Worm (Caenorhabditis elegans) whole organism, dauer: ENCODE measurements around the gene Y46G5A.28.

Source experiments
- unc-62 ChIP-seq: sonication (generic microtip); optimal IDR thresholded peaks from 2 replicates; lab custom pipeline; 2017; ENCODE audit warnings: missing biosample characterization, missing genetic modification reagents, missing genetic modification characterization

Y46G5A.28 gene

DNA sequence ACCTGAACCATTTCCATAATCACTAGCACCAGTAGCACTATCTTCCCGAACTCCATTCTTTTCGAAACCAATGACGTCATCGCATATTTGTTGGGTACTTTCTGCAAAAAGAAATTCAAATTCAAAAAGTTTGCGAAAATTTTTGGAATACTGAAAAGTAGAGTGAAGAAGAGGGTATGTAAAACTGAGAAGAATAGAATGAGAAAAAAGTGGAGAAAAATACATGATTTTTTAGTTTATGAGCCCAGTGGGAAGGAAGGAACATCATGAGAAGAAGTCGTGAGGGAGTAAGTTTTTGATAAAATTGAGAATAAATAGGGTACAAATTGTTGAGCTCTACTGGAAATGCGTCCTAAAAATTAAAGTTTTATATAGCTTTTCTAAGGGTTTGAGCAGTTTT is 10.2 kb upstream of the Y46G5A.28 start, which contains the start of gene lgc-35:
Gene lgc-35 (minus strand): TSS at position 101 of the 400 bp plus-strand sequence.
- TF ChIP-seq unc-62 (GFP tag; lab: Kevin White, UChicago) = no peak

DNA sequence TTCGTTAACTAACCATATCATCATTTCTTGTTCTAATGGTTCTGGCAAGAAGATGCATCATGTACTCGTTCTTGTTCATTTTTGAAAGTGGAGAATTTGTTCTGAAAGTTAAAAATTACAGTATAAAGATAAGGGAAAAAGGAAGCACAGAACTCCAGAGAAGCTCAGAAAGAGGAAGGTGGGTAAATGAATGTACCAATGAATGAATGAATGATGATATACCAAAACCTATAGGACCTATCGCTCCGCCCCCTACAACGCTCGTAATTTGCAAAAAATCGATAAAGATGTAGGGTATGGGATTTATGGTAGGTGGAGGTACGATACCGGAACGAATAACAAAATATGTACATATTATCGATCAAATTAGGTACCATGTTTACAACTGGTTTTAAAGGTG is 2.5 kb upstream of the Y46G5A.28 start, which contains the start of gene pes-10:
Gene pes-10 (minus strand): TSS at position 101 of the 400 bp plus-strand sequence.
- no peak for TF ChIP-seq unc-62 (GFP tag; lab: Kevin White, UChicago)

DNA sequence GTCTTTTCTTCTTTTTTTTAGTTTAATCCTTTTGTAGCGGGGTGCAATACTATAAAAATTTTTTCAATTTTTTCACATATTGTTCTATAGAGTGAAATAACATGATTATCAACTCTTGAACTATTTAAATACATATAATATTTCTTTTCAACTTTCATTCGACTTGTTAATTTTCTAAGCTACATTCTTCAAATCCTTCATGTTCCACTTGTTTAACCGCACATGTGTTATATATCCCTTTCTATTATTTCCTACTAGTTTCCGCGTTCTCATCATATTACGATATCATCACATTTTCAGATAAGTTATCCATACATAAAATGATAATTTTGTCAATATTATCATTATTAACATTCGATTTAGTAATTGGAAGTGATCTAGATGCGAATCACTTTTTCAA is 5.7 kb downstream of the Y46G5A.28 start, which contains the start of gene Y46G5A.29:
Gene Y46G5A.29 (plus strand): TSS at position 301 of the 400 bp plus-strand sequence.
- TF ChIP-seq unc-62 (GFP tag; lab: Kevin White, UChicago) = no peak

DNA sequence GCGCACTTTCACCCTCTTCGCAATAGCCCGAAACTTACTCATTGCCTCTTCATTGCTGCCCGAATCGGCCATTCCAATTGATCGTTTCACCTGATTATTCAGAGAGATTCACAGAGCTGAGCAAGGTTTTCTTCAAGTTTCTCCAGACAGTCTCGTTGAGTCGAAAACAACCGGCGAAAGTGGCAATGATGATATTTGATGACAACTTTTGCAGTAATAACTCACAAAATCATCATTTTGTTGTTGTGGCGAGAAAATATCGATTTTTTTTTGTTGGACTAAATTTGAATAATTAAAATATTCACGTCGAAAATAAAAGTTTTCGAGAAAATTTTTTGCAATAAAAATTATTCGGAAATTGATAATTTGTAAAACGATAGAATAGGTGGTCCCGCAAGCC is 15.4 kb downstream of the Y46G5A.28 start, which contains the start of gene snf-5:
Gene snf-5 (minus strand): TSS at position 182 of the 400 bp plus-strand sequence.
- no peak for TF ChIP-seq unc-62 (GFP tag; lab: Kevin White, UChicago)

DNA sequence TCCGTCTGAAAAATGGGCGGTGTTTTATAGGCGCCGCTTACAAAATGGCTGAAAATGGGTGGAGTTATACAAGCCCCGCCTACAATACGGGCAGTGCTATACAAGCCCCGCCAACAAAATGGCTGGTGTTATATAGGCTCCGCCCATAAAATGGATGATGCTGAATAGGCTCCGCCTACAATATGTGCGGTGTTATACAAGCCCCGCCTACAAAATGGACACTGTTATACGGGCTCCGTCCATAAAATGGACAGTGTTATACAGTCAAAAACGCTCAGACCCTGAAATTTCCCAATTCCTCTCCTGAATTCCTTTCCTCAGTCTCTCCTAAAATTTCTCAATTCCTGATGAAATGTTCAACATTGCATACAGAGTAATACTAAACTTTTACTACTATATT is 15.8 kb downstream of the Y46G5A.28 start:
- TF ChIP-seq unc-62 (GFP tag; lab: Kevin White, UChicago) = no peak

DNA sequence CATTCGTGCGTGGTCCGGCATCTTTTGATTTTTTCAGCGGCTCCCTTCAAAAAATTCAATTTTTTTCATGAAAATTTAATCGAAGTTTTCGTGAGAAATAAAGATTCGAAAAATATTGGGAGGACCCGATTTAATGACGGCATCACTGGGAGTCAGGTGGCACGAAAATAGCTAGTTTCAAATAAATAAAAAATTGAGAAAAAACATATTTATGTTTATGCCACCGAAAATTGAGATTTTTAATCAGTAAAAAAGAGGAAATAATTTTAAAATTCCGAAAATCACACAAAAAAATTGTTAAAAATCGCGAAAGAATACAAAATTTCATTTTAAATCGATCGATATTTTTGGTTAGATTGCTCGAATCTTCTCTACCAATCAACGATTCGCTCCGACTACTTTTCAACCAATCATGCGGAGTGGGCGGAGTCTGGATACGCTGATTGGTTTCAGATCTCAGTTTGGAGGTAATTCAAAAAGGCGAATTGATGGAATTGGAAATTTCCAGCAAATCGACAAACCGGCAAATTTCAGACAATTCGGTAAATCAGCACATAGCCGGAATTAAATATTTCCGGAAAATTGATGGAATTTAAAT is 27.9 kb downstream of the Y46G5A.28 start, which contains the start of gene gsy-1:
Gene gsy-1 (minus strand): TSS at position 51 of the 598 bp plus-strand sequence.
- TF ChIP-seq unc-62 (GFP tag; lab: Kevin White, UChicago) = no peak

DNA sequence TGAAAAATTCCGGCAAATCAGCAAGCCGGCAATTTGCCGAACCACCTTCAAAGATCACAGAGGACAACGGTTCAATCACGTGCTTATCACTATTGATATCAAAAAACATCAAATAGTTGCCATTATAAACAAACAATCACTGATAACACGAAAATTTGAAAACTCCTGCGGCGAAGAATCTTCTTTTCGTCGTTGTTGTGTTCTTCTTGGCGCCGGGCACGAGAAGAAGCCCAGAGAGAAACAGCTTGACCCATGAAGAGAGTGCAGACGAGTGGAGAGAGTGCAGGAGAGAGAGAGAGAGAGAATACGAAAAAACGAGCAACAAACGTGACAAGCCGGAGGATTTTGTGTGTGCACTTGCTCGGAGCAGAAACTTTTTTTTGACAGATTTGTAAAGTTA is 28.5 kb downstream of the Y46G5A.28 start:
- no peak for TF ChIP-seq unc-62 (GFP tag; lab: Kevin White, UChicago)

DNA sequence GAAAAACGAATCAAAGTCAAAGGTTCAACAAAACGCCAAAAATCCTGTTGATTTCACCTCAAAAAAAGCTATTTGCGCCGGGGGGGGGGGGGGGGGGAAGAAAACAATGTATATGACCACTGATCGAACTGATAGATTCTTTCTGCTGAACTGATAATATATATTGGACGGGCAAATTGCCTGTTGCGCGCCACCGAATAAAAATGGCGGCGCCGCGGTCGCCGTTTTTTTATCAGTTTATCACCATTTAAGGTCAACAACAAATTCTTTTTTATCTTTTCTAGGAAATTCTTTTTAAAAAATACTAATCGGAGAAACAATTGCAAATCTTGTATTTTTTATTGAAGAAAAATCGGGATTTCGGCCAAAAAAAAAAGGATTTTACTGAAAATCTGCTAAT is 29.5 kb downstream of the Y46G5A.28 start:
- TF ChIP-seq unc-62 (GFP tag; lab: Kevin White, UChicago) = no peak

DNA sequence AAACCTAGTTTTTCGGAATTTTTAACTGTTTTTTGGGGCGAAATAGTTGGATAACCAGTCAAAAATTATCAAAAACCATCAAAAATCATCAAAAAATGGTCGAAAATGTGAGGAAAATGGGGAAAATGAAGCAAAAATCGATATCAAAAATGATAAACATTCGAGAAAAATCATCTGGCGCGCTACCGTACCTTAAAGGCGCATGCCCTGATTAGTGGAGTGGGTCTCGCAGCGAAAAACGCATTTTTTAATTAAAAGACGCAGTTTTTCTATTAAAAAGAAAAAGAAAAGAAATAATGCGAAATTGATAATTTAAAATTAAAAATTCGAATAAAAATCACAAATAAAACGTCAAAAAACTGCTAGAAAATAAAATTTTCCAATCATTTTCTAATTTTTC is 30.2 kb downstream of the Y46G5A.28 start, which contains the start of gene F35C5.1:
Gene F35C5.1 (plus strand): TSS at position 399 of the 400 bp plus-strand sequence.
- TF ChIP-seq unc-62 (GFP tag; lab: Kevin White, UChicago) = no peak

DNA sequence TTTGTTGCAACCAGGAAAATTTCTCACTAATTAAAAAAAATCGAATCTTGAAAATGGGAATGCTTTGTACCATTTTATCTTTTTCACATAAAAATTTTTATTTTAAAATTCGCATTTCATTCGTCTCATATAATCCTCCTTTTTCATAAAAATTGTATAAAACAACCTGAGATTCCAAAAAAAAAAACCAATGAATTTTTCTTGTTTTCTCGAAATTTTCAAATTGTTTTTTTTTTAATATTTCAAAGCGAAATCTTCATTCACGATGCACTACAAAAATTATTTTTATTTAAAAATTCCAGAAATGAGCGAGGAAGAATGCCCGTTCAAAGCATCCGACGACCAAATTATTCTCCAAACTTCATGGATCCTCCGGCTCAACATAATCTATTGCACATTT is 34.7 kb downstream of the Y46G5A.28 start, which contains the start of gene sra-14:
Gene sra-14 (plus strand): TSS at position 301 of the 400 bp plus-strand sequence.
- no peak for TF ChIP-seq unc-62 (GFP tag; lab: Kevin White, UChicago)

DNA sequence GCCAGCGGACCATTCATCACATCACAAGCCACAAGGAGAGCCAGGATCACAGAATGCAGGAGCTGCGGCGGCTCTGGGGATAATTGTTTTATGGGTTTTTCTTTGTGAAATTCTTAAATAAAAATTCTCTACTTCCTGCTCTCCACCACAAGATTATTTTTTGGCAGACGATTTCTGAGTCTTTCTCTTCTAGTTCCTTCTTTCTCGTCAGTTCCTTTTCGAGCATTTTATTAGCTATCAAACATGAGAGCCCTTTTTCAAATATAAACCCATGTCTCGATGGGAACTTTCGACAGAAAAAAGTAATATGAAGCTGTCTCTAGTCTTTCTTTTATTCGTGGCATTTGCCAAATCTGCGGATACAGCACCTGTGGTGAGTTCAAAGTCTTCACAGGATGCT is 38.2 kb downstream of the Y46G5A.28 start, which contains the start of gene F35C5.3:
Gene F35C5.3 (plus strand): TSS at position 301 of the 400 bp plus-strand sequence.
- no peak for TF ChIP-seq unc-62 (GFP tag; lab: Kevin White, UChicago)

DNA sequence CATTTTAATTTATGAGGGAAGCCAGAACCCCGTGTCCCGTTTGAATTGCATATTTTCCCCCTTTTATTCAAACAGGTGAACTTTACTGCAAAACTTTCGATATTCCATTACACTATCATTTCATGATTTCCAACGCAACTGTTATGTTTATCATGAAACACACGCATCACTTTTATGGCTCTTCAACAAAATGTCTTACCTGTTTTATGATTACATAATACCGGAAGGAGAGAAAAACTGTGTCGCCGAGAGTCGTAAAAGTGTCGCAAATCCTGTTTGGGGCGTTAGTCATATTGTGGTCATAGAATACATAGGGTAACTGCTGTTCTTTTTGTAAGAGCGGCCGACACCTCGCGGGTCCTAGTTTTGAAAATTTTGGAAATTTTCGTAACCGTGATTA is 42.2 kb downstream of the Y46G5A.28 start:
- no peak for TF ChIP-seq unc-62 (GFP tag; lab: Kevin White, UChicago)

DNA sequence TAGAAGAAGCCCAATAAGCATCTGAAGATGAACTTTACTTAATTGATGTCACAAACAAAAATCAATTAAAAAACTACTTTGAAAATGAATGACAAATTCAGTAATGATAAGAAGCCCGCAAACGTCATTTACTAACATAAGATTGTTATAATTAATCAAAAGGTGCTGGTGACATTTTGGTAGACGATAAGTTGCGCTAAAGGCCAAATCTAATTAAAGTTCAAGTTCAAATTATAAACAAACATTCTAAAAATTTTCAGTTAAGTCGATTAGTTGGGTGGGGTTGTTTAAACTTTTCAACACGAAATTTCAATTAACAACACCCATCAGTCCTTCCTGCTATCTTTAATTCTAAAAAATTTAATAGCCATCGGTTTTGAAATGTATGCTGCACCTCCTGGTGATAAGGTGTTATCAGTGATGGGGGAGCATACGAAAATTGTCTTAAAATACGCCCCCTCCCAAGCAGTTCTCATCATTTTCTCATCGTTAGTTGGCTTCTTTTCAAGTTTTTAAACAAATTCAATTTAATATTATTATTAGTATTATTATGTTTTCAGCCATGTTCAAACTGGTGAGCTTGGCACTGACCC is 44.9 kb downstream of the Y46G5A.28 start, which contains the start of the genes clec-62 and clec-63:
Gene clec-62 (minus strand): TSS at position 51 of the 593 bp plus-strand sequence.
Gene clec-63 (plus strand): TSS at position 561 of the 593 bp plus-strand sequence.
- no peak for TF ChIP-seq unc-62 (GFP tag; lab: Kevin White, UChicago)

DNA sequence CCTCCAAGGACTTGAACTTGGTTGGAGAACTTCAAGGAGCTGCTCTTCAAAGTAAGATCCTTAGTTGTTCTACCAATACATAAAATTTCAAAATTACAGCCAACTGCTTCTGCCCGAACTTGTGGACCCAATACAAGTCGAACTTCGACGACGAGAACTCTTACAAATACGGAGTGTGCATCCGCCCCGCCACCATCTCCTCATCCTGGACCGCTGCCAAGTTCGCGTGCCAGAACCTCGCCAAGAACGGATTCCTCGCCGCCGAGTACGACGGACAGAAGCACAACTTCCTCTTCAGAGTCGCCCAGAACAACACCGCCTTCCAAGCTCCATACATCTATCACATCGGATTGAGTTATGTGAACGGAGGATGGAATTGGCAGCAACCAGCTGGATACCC is 46.4 kb downstream of the Y46G5A.28 start:
- no peak for TF ChIP-seq unc-62 (GFP tag; lab: Kevin White, UChicago)

DNA sequence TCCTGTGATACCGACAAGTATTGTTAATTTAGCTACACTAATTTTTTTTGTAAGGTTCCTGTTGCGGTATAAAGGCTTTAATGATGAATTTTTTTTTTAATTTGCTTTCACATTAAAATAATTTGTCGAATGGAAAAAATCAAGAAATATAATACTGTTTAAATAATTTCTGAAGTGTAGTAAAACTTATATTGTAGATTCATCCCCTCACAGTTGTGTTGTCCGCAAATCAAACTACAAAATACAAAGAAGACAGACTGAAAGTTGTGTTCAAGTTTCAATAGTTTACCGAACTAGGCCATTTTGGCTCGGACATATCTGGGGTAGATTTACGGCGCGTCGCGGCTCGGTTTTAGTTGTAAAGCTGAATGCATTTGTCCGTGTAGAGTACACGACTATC is 47.1 kb downstream of the Y46G5A.28 start:
- no peak for TF ChIP-seq unc-62 (GFP tag; lab: Kevin White, UChicago)

DNA sequence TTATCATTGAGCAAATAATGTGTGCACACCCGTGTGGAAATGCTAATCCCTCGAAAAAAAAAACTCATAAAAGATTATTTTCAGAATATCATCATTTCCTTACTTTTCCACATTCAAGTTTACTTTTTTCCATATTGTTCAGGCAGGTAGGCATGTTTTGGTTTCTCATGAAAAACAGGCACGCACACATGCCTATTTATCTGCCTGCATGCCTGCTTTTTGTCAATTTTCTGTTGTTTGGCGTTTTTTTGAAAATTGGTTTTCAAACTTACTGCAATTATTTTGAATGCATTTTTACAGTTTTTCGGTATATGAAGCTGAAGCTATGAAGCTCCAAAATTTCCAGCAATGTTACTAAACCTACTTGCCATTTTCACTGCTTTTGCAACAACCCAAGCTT is 47.7 kb downstream of the Y46G5A.28 start, which contains the start of gene clec-64:
Gene clec-64 (plus strand): TSS at position 301 of the 400 bp plus-strand sequence.
- no peak for TF ChIP-seq unc-62 (GFP tag; lab: Kevin White, UChicago)
